In genomic region chrV:12637238-12637690, ce11 we compare ENCODE assay signal across 6 worm cellular contexts.
TF ChIP-seq lines count a peak whose summit lies in the region.

TSS of gene F56H9.2 (plus strand) at chrV:12637663.

TF ChIP-seq in whole organism, L1 larva, 84 proteins besides CTCF, POLR2A, EP300 and RAD21 (continued from another document and continues in another):
- TF ChIP-seq pqm-1 (tag; optimal IDR thresholded peaks at IDR 0.05; lab: Kevin White, UChicago) = peak; percentile 42
- TF ChIP-seq isw-1 (GFP tag; IDR thresholded peaks at IDR 0.05; lab: Robert Waterston, UW) = 0 out of 2 replicates have a peak, but pooled peaks have one; percentile 2
- TF ChIP-seq lin-14 (GFP tag; optimal IDR thresholded peaks at IDR 0.05; lab: Kevin White, UChicago) = peak; percentile 96
- TF ChIP-seq egl-27 (tag; optimal IDR thresholded peaks at IDR 0.05; lab: Kevin White, UChicago) = peak; percentile 66 to 72
- TF ChIP-seq tlp-1 (tag; optimal IDR thresholded peaks at IDR 0.05; lab: Kevin White, UChicago) = no peak
- TF ChIP-seq lin-39 (tag; optimal IDR thresholded peaks at IDR 0.05; lab: Kevin White, UChicago) = peak; percentile 10
- peak; percentile 83 for TF ChIP-seq pax-3 (tag; optimal IDR thresholded peaks at IDR 0.05; lab: Kevin White, UChicago)
- TF ChIP-seq mef-2 (tag; optimal IDR thresholded peaks at IDR 0.05; lab: Kevin White, UChicago) = peak; percentile 26
- TF ChIP-seq ztf-4 (tag; optimal IDR thresholded peaks at IDR 0.05; lab: Kevin White, UChicago) = peak; percentile 4
- TF ChIP-seq skn-1 (tag; optimal IDR thresholded peaks at IDR 0.05; lab: Kevin White, UChicago) = peak; percentile 65
- TF ChIP-seq dpl-1 (GFP tag; optimal IDR thresholded peaks at IDR 0.05; lab: Kevin White, UChicago) = peak; percentile 24 to 34 (median 29)
- TF ChIP-seq nhr-71 (tag; optimal IDR thresholded peaks at IDR 0.05; lab: Kevin White, UChicago) = peak; percentile 95
- peak; percentile 94 for TF ChIP-seq unc-130 (tag; optimal IDR thresholded peaks at IDR 0.05; lab: Kevin White, UChicago)
- TF ChIP-seq lin-35 (GFP tag; optimal IDR thresholded peaks at IDR 0.05; lab: Kevin White, UChicago) = peak; percentile 43 to 83
- peak; percentile 88 for TF ChIP-seq rnt-1 (tag; optimal IDR thresholded peaks at IDR 0.05; lab: Kevin White, UChicago)
- TF ChIP-seq vab-15 (tag; optimal IDR thresholded peaks at IDR 0.05; lab: Kevin White, UChicago) = no peak
- TF ChIP-seq ama-1 (optimal IDR thresholded peaks at IDR 0.05; lab: Kevin White, UChicago) = peak; percentile 36
- peak; percentile 59 for TF ChIP-seq irx-1 (tag; optimal IDR thresholded peaks at IDR 0.05; lab: Kevin White, UChicago)
- TF ChIP-seq unc-86 (tag; optimal IDR thresholded peaks at IDR 0.05; lab: Kevin White, UChicago) = peak; percentile 46
- no peak for TF ChIP-seq lin-15B (tag; optimal IDR thresholded peaks at IDR 0.05; lab: Kevin White, UChicago)
- TF ChIP-seq nhr-90 (tag; optimal IDR thresholded peaks at IDR 0.05; lab: Kevin White, UChicago; ENCODE audit: poor library complexity) = peak; percentile 81

TF ChIP-seq in whole organism, L2 larva, 48 proteins besides CTCF, POLR2A, EP300 and RAD21 (continued from another document):
- TF ChIP-seq sma-3 (GFP tag; optimal IDR thresholded peaks at IDR 0.05; lab: Kevin White, UChicago) (peak; percentile 88), alr-1 (tag; optimal IDR thresholded peaks at IDR 0.05; lab: Kevin White, UChicago) (no peak), unc-39 (tag; optimal IDR thresholded peaks at IDR 0.05; lab: Kevin White, UChicago) (no peak), sma-9 (GFP tag; optimal IDR thresholded peaks at IDR 0.05; lab: Kevin White, UChicago) (peak; percentile 99), sma-9 (tag; optimal IDR thresholded peaks at IDR 0.05; lab: Kevin White, UChicago) (no peak), unc-62 (GFP tag; optimal IDR thresholded peaks at IDR 0.05; lab: Kevin White, UChicago) (no peak), nhr-12 (tag; optimal IDR thresholded peaks at IDR 0.05; lab: Kevin White, UChicago) (no peak), skn-1 (tag; optimal IDR thresholded peaks at IDR 0.05; lab: Kevin White, UChicago) (no peak), elt-3 (tag; optimal IDR thresholded peaks at IDR 0.05; lab: Kevin White, UChicago) (no peak), C34F6.9 (tag; optimal IDR thresholded peaks at IDR 0.05; lab: Kevin White, UChicago) (peak; percentile 60), ztf-11 (tag; optimal IDR thresholded peaks at IDR 0.05; lab: Kevin White, UChicago) (no peak), mab-5 (tag; optimal IDR thresholded peaks at IDR 0.05; lab: Kevin White, UChicago) (no peak), nhr-25 (tag; optimal IDR thresholded peaks at IDR 0.05; lab: Kevin White, UChicago) (peak; percentile 92), elt-1 (tag; optimal IDR thresholded peaks at IDR 0.05; lab: Kevin White, UChicago) (no peak), mdl-1 (tag; optimal IDR thresholded peaks at IDR 0.05; lab: Kevin White, UChicago) (peak; percentile 66 to 80), egl-27 (tag; optimal IDR thresholded peaks at IDR 0.05; lab: Kevin White, UChicago) (peak; percentile 90), dmd-4 (tag; optimal IDR thresholded peaks at IDR 0.05; lab: Kevin White, UChicago) (no peak)

TF ChIP-seq in whole organism, L3 larva, 47 proteins besides CTCF, POLR2A, EP300 and RAD21 (continued from another document):
- TF ChIP-seq nhr-11 (tag; optimal IDR thresholded peaks at IDR 0.05; lab: Kevin White, UChicago) (no peak), unc-39 (tag; optimal IDR thresholded peaks at IDR 0.05; lab: Kevin White, UChicago) (no peak), nhr-28 (tag; optimal IDR thresholded peaks at IDR 0.05; lab: Kevin White, UChicago) (no peak), nhr-12 (tag; optimal IDR thresholded peaks at IDR 0.05; lab: Kevin White, UChicago) (no peak), pha-4 (tag; optimal IDR thresholded peaks at IDR 0.05; lab: Kevin White, UChicago) (peak; percentile 90), ztf-11 (tag; optimal IDR thresholded peaks at IDR 0.05; lab: Kevin White, UChicago) (no peak), elt-3 (tag; optimal IDR thresholded peaks at IDR 0.05; lab: Kevin White, UChicago) (no peak), egl-27 (tag; optimal IDR thresholded peaks at IDR 0.05; lab: Kevin White, UChicago) (peak; percentile 74), nhr-77 (tag; optimal IDR thresholded peaks at IDR 0.05; lab: Kevin White, UChicago) (no peak), mml-1 (tag; optimal IDR thresholded peaks at IDR 0.05; lab: Kevin White, UChicago) (peak; percentile 96), zag-1 (tag; optimal IDR thresholded peaks at IDR 0.05; lab: Kevin White, UChicago) (no peak), daf-12 (tag; optimal IDR thresholded peaks at IDR 0.05; lab: Kevin White, UChicago) (no peak), egl-5 (tag; optimal IDR thresholded peaks at IDR 0.05; lab: Kevin White, UChicago) (no peak), nhr-43 (tag; optimal IDR thresholded peaks at IDR 0.05; lab: Kevin White, UChicago; ENCODE audit: poor library complexity, severe bottlenecking) (peak; percentile 89), ceh-9 (tag; optimal IDR thresholded peaks at IDR 0.05; lab: Kevin White, UChicago) (no peak)

TF ChIP-seq in whole organism, L4 larva, 104 proteins besides CTCF, POLR2A, EP300 and RAD21 (continued from another document and continues in another):
- peak; percentile 66 for TF ChIP-seq nhr-102 (tag; optimal IDR thresholded peaks at IDR 0.05; lab: Kevin White, UChicago)
- TF ChIP-seq daf-16 (GFP tag; optimal IDR thresholded peaks at IDR 0.05; lab: Kevin White, UChicago) = peak; percentile 52 to 55
- TF ChIP-seq daf-16 (tag; optimal IDR thresholded peaks at IDR 0.05; lab: Kevin White, UChicago) = peak; percentile 94
- TF ChIP-seq ceh-82 (tag; optimal IDR thresholded peaks at IDR 0.05; lab: Kevin White, UChicago) = no peak
- TF ChIP-seq dmd-9 (GFP tag; IDR thresholded peaks at IDR 0.05; lab: Robert Waterston, UW) = no peak
- TF ChIP-seq F37D6.2 (tag; optimal IDR thresholded peaks at IDR 0.05; lab: Kevin White, UChicago) = no peak
- peak; percentile 80; the same call in 1 of the 2 replicates for TF ChIP-seq tra-1 (GFP tag; IDR thresholded peaks at IDR 0.05; lab: Robert Waterston, UW)
- TF ChIP-seq snpc-4 (tag; optimal IDR thresholded peaks at IDR 0.05; lab: Kevin White, UChicago) = no peak
- TF ChIP-seq fos-1 (tag; optimal IDR thresholded peaks at IDR 0.05; lab: Kevin White, UChicago) = no peak
- TF ChIP-seq ZK337.2 (GFP tag; IDR thresholded peaks at IDR 0.05; lab: Robert Waterston, UW) = no peak
- TF ChIP-seq lir-3 (tag; optimal IDR thresholded peaks at IDR 0.05; lab: Kevin White, UChicago) = no peak
- peak; percentile 95 for TF ChIP-seq hlh-11 (tag; optimal IDR thresholded peaks at IDR 0.05; lab: Kevin White, UChicago)
- peak; percentile 40 for TF ChIP-seq dpl-1 (GFP tag; optimal IDR thresholded peaks at IDR 0.05; lab: Kevin White, UChicago)
- no peak for TF ChIP-seq nhr-76 (tag; optimal IDR thresholded peaks at IDR 0.05; lab: Kevin White, UChicago)
- TF ChIP-seq T20F7.1 (GFP tag; optimal IDR thresholded peaks at IDR 0.05; lab: Kevin White, UChicago) = peak; percentile 46
- no peak for TF ChIP-seq egl-43 (GFP tag; IDR thresholded peaks at IDR 0.05; lab: Robert Waterston, UW)
- TF ChIP-seq lsy-2 (tag; optimal IDR thresholded peaks at IDR 0.05; lab: Kevin White, UChicago) = peak; percentile 59 to 60
- TF ChIP-seq ctbp-1 (GFP tag; IDR thresholded peaks at IDR 0.05; lab: Robert Waterston, UW) = 0 out of 2 replicates have a peak, but pooled peaks have one; percentile 12
- TF ChIP-seq zip-11 (GFP tag; IDR thresholded peaks at IDR 0.05; lab: Robert Waterston, UW) = no peak
- peak; percentile 48 for TF ChIP-seq rbr-2 (tag; optimal IDR thresholded peaks at IDR 0.05; lab: Kevin White, UChicago)
- no peak for TF ChIP-seq nhr-42 (GFP tag; IDR thresholded peaks at IDR 0.05; lab: Robert Waterston, UW)
- peak; percentile 96 for TF ChIP-seq nhr-48 (tag; optimal IDR thresholded peaks at IDR 0.05; lab: Kevin White, UChicago)
- TF ChIP-seq nhr-77 (tag; optimal IDR thresholded peaks at IDR 0.05; lab: Kevin White, UChicago) = peak; percentile 59
- no peak for TF ChIP-seq F10B5.3 (tag; optimal IDR thresholded peaks at IDR 0.05; lab: Kevin White, UChicago)
- TF ChIP-seq fkh-10 (GFP tag; optimal IDR thresholded peaks at IDR 0.05; lab: Kevin White, UChicago) = no peak
- TF ChIP-seq ceh-28 (tag; optimal IDR thresholded peaks at IDR 0.05; lab: Kevin White, UChicago) = no peak
- peak; percentile 95 for TF ChIP-seq php-3 (GFP tag; IDR thresholded peaks at IDR 0.05; lab: Robert Waterston, UW)
- no peak for TF ChIP-seq lin-29 (GFP tag; IDR thresholded peaks at IDR 0.05; lab: Robert Waterston, UW)
- no peak; the same call in 1 of the 2 replicates for TF ChIP-seq madf-9 (GFP tag; conservative IDR thresholded peaks at IDR 0.05; lab: Robert Waterston, UW)

TF ChIP-seq in whole organism, late embryonic, 69 proteins besides CTCF, POLR2A, EP300 and RAD21 (continued from another document and continues in another):
- TF ChIP-seq unc-3 (GFP tag; conservative IDR thresholded peaks at IDR 0.05; lab: Robert Waterston, UW) (no peak), unc-3 (tag; optimal IDR thresholded peaks at IDR 0.05; lab: Kevin White, UChicago) (no peak), ceh-18 (tag; optimal IDR thresholded peaks at IDR 0.05; lab: Kevin White, UChicago) (peak; percentile 41), che-1 (tag; optimal IDR thresholded peaks at IDR 0.05; lab: Kevin White, UChicago) (no peak), eyg-1 (tag; optimal IDR thresholded peaks at IDR 0.05; lab: Kevin White, UChicago) (no peak), ceh-22 (tag; optimal IDR thresholded peaks at IDR 0.05; lab: Kevin White, UChicago) (no peak), hlh-15 (tag; optimal IDR thresholded peaks at IDR 0.05; lab: Kevin White, UChicago) (no peak), nhr-232 (tag; optimal IDR thresholded peaks at IDR 0.05; lab: Kevin White, UChicago) (no peak), F13H6.1 (tag; optimal IDR thresholded peaks at IDR 0.05; lab: Kevin White, UChicago) (no peak), unc-55 (GFP tag; optimal IDR thresholded peaks at IDR 0.05; lab: Kevin White, UChicago) (peak; percentile 4), ceh-6 (GFP tag; optimal IDR thresholded peaks at IDR 0.05; lab: Kevin White, UChicago) (no peak), rnt-1 (tag; optimal IDR thresholded peaks at IDR 0.05; lab: Kevin White, UChicago) (no peak), fkh-10 (GFP tag; optimal IDR thresholded peaks at IDR 0.05; lab: Kevin White, UChicago) (no peak), unc-86 (tag; optimal IDR thresholded peaks at IDR 0.05; lab: Kevin White, UChicago) (no peak), pat-9 (tag; optimal IDR thresholded peaks at IDR 0.05; lab: Kevin White, UChicago) (no peak), npax-4 (tag; optimal IDR thresholded peaks at IDR 0.05; lab: Kevin White, UChicago) (no peak), ceh-31 (tag; optimal IDR thresholded peaks at IDR 0.05; lab: Kevin White, UChicago) (peak; percentile 45), pqm-1 (tag; optimal IDR thresholded peaks at IDR 0.05; lab: Kevin White, UChicago) (no peak), hlh-30 (tag; optimal IDR thresholded peaks at IDR 0.05; lab: Kevin White, UChicago; ENCODE audit: insufficient read depth) (peak; percentile 69), lin-11 (tag; optimal IDR thresholded peaks at IDR 0.05; lab: Kevin White, UChicago) (no peak), gmeb-2 (tag; optimal IDR thresholded peaks at IDR 0.05; lab: Kevin White, UChicago) (no peak), mec-3 (tag; optimal IDR thresholded peaks at IDR 0.05; lab: Kevin White, UChicago; ENCODE audit: borderline replicate concordance) (no peak), madf-2 (tag; optimal IDR thresholded peaks at IDR 0.05; lab: Kevin White, UChicago) (no peak), hlh-13 (GFP tag; optimal IDR thresholded peaks at IDR 0.05; lab: Kevin White, UChicago) (no peak), C38D4.7 (GFP tag; optimal IDR thresholded peaks at IDR 0.05; lab: Kevin White, UChicago) (no peak), dve-1 (tag; optimal IDR thresholded peaks at IDR 0.05; lab: Kevin White, UChicago) (no peak), nfya-1 (tag; optimal IDR thresholded peaks at IDR 0.05; lab: Kevin White, UChicago) (peak; percentile 52), ref-2 (tag; optimal IDR thresholded peaks at IDR 0.05; lab: Kevin White, UChicago) (no peak), ahr-1 (tag; optimal IDR thresholded peaks at IDR 0.05; lab: Kevin White, UChicago) (no peak), pros-1 (tag; optimal IDR thresholded peaks at IDR 0.05; lab: Kevin White, UChicago) (no peak), fkh-6 (tag; optimal IDR thresholded peaks at IDR 0.05; lab: Kevin White, UChicago) (no peak), ceh-48 (tag; optimal IDR thresholded peaks at IDR 0.05; lab: Kevin White, UChicago) (no peak)

TF ChIP-seq in whole organism, young adult, 124 proteins besides CTCF, POLR2A, EP300 and RAD21 (continued from another document and continues in another):
- TF ChIP-seq lin-54 (GFP tag; optimal IDR thresholded peaks at IDR 0.05; lab: Kevin White, UChicago) = no peak
- no peak for TF ChIP-seq hlh-12 (tag; optimal IDR thresholded peaks at IDR 0.05; lab: Kevin White, UChicago)
- no peak for TF ChIP-seq mxl-1 (tag; optimal IDR thresholded peaks at IDR 0.05; lab: Kevin White, UChicago)
- no peak for TF ChIP-seq rpc-1 (optimal IDR thresholded peaks at IDR 0.05; lab: Kevin White, UChicago)
- no peak for TF ChIP-seq rpc-1 (tag; optimal IDR thresholded peaks at IDR 0.05; lab: Kevin White, UChicago)
- peak; percentile 82 for TF ChIP-seq F22D6.2 (tag; optimal IDR thresholded peaks at IDR 0.05; lab: Kevin White, UChicago)
- no peak for TF ChIP-seq aptf-2 (GFP tag; conservative IDR thresholded peaks at IDR 0.05; lab: Robert Waterston, UW)
- TF ChIP-seq rec-8 (tag; optimal IDR thresholded peaks at IDR 0.05; lab: Kevin White, UChicago) = no peak
- no peak for TF ChIP-seq F23B12.7 (tag; optimal IDR thresholded peaks at IDR 0.05; lab: Kevin White, UChicago; ENCODE audit: insufficient read depth)
- TF ChIP-seq egl-18 (GFP tag; IDR thresholded peaks at IDR 0.05; lab: Robert Waterston, UW) = no peak
- TF ChIP-seq madf-10 (tag; optimal IDR thresholded peaks at IDR 0.05; lab: Kevin White, UChicago) = no peak
- TF ChIP-seq hsf-1 (GFP tag; IDR thresholded peaks at IDR 0.05; lab: Robert Waterston, UW) = peak; percentile 50; the same call in 1 of the 2 replicates
- no peak for TF ChIP-seq ztf-6 (GFP tag; IDR thresholded peaks at IDR 0.05; lab: Robert Waterston, UW)
- no peak for TF ChIP-seq ztf-3 (GFP tag; optimal IDR thresholded peaks at IDR 0.05; lab: Kevin White, UChicago)
- no peak for TF ChIP-seq ceh-58 (GFP tag; IDR thresholded peaks at IDR 0.05; lab: Robert Waterston, UW)
- TF ChIP-seq repo-1 (tag; optimal IDR thresholded peaks at IDR 0.05; lab: Kevin White, UChicago) = no peak
- no peak for TF ChIP-seq attf-3 (GFP tag; conservative IDR thresholded peaks at IDR 0.05; lab: Robert Waterston, UW)
- no peak for TF ChIP-seq ceh-100 (GFP tag; IDR thresholded peaks at IDR 0.05; lab: Robert Waterston, UW)
- TF ChIP-seq nfya-2 (GFP tag; IDR thresholded peaks at IDR 0.05; lab: Robert Waterston, UW) = no peak
- peak; percentile 11 for TF ChIP-seq ets-4 (GFP tag; optimal IDR thresholded peaks at IDR 0.05; lab: Kevin White, UChicago)
- peak; percentile 67 for TF ChIP-seq K12H6.12 (tag; optimal IDR thresholded peaks at IDR 0.05; lab: Kevin White, UChicago)
- TF ChIP-seq mes-4 (tag; optimal IDR thresholded peaks at IDR 0.05; lab: Kevin White, UChicago) = no peak
- no peak for TF ChIP-seq ccch-3 (GFP tag; optimal IDR thresholded peaks at IDR 0.05; lab: Kevin White, UChicago)
- no peak for TF ChIP-seq egrh-3 (GFP tag; IDR thresholded peaks at IDR 0.05; lab: Robert Waterston, UW)
- no peak for TF ChIP-seq let-607 (tag; optimal IDR thresholded peaks at IDR 0.05; lab: Kevin White, UChicago)
- no peak for TF ChIP-seq let-526 (GFP tag; IDR thresholded peaks at IDR 0.05; lab: Robert Waterston, UW)
- no peak for TF ChIP-seq D2030.7 (GFP tag; IDR thresholded peaks at IDR 0.05; lab: Robert Waterston, UW)
- TF ChIP-seq Y79H2A.3 (GFP tag; conservative IDR thresholded peaks at IDR 0.05; lab: Robert Waterston, UW) = no peak
- no peak for TF ChIP-seq lsy-27 (tag; optimal IDR thresholded peaks at IDR 0.05; lab: Kevin White, UChicago; ENCODE audit: borderline replicate concordance, insufficient read depth)
- TF ChIP-seq ztf-22 (GFP tag; optimal IDR thresholded peaks at IDR 0.05; lab: Kevin White, UChicago) = peak; percentile 73
- peak; percentile 55 for TF ChIP-seq attf-5 (GFP tag; optimal IDR thresholded peaks at IDR 0.05; lab: Kevin White, UChicago)
- no peak for TF ChIP-seq ztf-18 (tag; optimal IDR thresholded peaks at IDR 0.05; lab: Kevin White, UChicago)
- TF ChIP-seq snpc-4 (GFP tag; optimal IDR thresholded peaks at IDR 0.05; lab: Kevin White, UChicago) = no peak
- TF ChIP-seq snpc-4 (tag; optimal IDR thresholded peaks at IDR 0.05; lab: Kevin White, UChicago) = peak in 1 of 4 experiments; percentile 20
- no peak for TF ChIP-seq bed-2 (GFP tag; IDR thresholded peaks at IDR 0.05; lab: Robert Waterston, UW)
- peak; percentile 46; the same call in 1 of the 2 replicates for TF ChIP-seq ekl-4 (GFP tag; IDR thresholded peaks at IDR 0.05; lab: Robert Waterston, UW)
- TF ChIP-seq F37B4.10 (GFP tag; IDR thresholded peaks at IDR 0.05; lab: Robert Waterston, UW) = no peak
